Worm (Caenorhabditis elegans): ENCODE measurements around the gene cwc-15.

The cwc-15 gene

DNA sequence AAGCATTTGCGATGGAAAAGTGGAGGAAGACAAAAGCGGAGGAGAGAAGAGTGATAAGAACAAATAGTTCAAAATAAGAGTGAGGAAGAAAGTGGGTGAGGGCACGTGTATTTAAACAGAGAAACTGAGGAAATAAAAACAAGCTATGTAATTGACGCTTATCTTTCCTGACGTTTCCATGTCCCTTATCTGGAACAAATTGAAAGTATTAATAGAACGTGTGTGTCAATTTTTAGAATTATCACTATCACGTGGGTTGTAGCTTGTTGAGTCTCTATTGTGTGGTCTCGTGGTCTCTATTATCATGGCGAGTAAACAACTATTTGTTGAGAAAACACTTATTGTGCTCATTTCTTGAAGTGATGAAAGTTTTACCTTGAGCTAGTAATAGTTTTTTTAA is 22.7 kb downstream of the cwc-15 start, which contains the start of gene T10C6.15 (continued):
- TF ChIP-seq nhr-28 (tag; optimal IDR thresholded peaks at IDR 0.05): peak; percentile 80
- TF ChIP-seq mep-1 (tag; optimal IDR thresholded peaks at IDR 0.05): no peak
- TF ChIP-seq saeg-2 (GFP tag; IDR thresholded peaks at IDR 0.05): no peak
- TF ChIP-seq F26F4.8 (GFP tag; conservative IDR thresholded peaks at IDR 0.05): no peak
- TF ChIP-seq nhr-6 (tag; optimal IDR thresholded peaks at IDR 0.05): peak; percentile 20
- TF ChIP-seq tag-97 (GFP tag; IDR thresholded peaks at IDR 0.05): no peak
- no peak for TF ChIP-seq lsy-2 (tag; optimal IDR thresholded peaks at IDR 0.05)
- no peak for TF ChIP-seq dmd-8 (GFP tag; IDR thresholded peaks at IDR 0.05)
- peak; percentile 58 for TF ChIP-seq nhr-77 (tag; optimal IDR thresholded peaks at IDR 0.05)
- no peak for TF ChIP-seq D1046.2 (GFP tag; IDR thresholded peaks at IDR 0.05)
- TF ChIP-seq madf-9 (GFP tag; conservative IDR thresholded peaks at IDR 0.05): no peak
- TF ChIP-seq T20F7.1 (GFP tag; optimal IDR thresholded peaks at IDR 0.05): peak; percentile 38
- no peak for TF ChIP-seq nhr-11 (tag; optimal IDR thresholded peaks at IDR 0.05)
- TF ChIP-seq cey-2 (tag; optimal IDR thresholded peaks at IDR 0.05; ENCODE audit: borderline replicate concordance, insufficient read depth): no peak
- TF ChIP-seq daf-12 (tag; optimal IDR thresholded peaks at IDR 0.05): no peak
- no peak for TF ChIP-seq ZK337.2 (GFP tag; IDR thresholded peaks at IDR 0.05)
- TF ChIP-seq ceh-44 (GFP tag; IDR thresholded peaks at IDR 0.05): no peak
- TF ChIP-seq mxl-3 (GFP tag; optimal IDR thresholded peaks at IDR 0.05): peak; percentile 18
- TF ChIP-seq F49E8.2 (tag; optimal IDR thresholded peaks at IDR 0.05; ENCODE audit: borderline replicate concordance): no peak
- TF ChIP-seq R02D3.7 (tag; optimal IDR thresholded peaks at IDR 0.05): no peak

DNA sequence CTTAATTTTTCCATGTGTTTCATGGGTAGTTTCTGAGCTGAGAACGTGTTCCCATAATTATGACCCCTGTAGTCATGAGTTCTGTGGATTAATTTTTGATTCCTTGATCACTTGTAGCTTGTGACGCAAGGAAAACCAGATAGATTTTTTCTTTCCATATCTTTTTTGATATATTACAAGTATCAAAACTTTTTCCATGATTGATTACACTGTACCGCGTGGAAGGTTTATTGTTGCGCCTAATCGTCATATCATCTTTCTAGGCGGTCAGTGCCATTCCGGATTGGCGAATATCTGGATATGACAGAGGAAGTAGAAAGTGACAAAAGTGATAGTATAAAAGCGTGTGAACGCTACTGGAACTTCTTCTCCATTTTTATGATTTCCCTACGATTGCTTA is 23.4 kb downstream of the cwc-15 start, which contains the start of gene ZK285.2:
TSS of gene ZK285.2 (plus strand) at position 301 of the 400 bp plus-strand sequence.
- no peak for TF ChIP-seq hlh-11 (tag; optimal IDR thresholded peaks at IDR 0.05)
- no peak for TF ChIP-seq ceh-62 (tag; optimal IDR thresholded peaks at IDR 0.05)

DNA sequence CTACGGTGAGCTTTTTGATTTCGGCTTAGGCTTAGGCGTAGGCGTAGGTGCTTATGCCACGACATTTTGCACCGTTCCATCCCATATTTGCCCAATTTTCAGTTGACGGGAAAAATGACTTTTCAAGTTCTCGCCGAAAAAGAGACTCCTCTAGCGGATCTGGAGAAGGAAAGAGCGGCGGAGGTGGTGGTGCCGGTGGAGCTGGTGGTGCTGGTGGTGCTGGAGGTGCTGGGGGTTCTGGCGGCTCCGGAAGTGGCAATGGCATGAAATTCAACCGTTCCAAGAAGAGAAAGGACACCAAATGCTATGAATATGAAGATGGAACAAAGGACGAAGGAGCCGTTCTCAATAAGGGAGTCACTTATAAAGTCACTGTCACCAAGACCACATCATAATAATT is 23.9 kb downstream of the cwc-15 start:
- TF ChIP-seq set-16 (GFP tag; IDR thresholded peaks at IDR 0.05) (peak; percentile 90), F44E2.7 (GFP tag; IDR thresholded peaks at IDR 0.05) (no peak)

DNA sequence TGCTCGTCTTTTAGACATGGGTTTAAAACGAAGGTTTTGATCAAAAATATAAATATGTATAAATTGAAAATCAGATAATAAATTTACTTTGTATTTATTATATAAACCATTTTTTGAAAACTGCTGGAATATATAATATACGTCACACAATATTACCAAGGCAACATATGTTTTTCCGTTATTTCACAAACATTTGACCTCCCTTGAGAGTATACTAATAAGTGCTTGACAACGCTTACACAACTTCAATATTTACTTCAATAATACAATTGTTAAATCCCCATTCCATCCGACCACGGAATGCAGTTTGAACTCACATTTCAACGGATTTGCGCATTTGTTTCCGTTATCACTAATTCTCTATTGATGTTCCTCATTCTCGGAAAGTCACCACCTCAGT is 24.4 kb downstream of the cwc-15 start, which contains the start of gene str-198:
TSS of gene str-198 (plus strand) at position 301 of the 400 bp plus-strand sequence.
- TF ChIP-seq T26A8.4 (GFP tag; IDR thresholded peaks at IDR 0.05) (no peak), snpc-4 (tag; optimal IDR thresholded peaks at IDR 0.05) (no peak), lin-13 (GFP tag; optimal IDR thresholded peaks at IDR 0.05) (no peak), attf-4 (tag; optimal IDR thresholded peaks at IDR 0.05) (no peak), lin-29 (GFP tag; IDR thresholded peaks at IDR 0.05) (no peak), mep-1 (tag; optimal IDR thresholded peaks at IDR 0.05) (no peak), madf-9 (GFP tag; conservative IDR thresholded peaks at IDR 0.05) (no peak), R02D3.7 (tag; optimal IDR thresholded peaks at IDR 0.05) (no peak), lsy-2 (tag; optimal IDR thresholded peaks at IDR 0.05) (no peak), Y75B8A.6 (GFP tag; IDR thresholded peaks at IDR 0.05) (no peak), mxl-2 (GFP tag; conservative IDR thresholded peaks at IDR 0.05) (no peak), snpc-1.2 (GFP tag; IDR thresholded peaks at IDR 0.05) (no peak), lin-15B (tag; optimal IDR thresholded peaks at IDR 0.05) (no peak), nhr-77 (tag; optimal IDR thresholded peaks at IDR 0.05) (no peak), mes-2 (tag; optimal IDR thresholded peaks at IDR 0.05; ENCODE audit: poor library complexity, severe bottlenecking) (no peak), rbr-2 (tag; optimal IDR thresholded peaks at IDR 0.05) (no peak), cey-2 (tag; optimal IDR thresholded peaks at IDR 0.05; ENCODE audit: borderline replicate concordance, insufficient read depth) (no peak)

DNA sequence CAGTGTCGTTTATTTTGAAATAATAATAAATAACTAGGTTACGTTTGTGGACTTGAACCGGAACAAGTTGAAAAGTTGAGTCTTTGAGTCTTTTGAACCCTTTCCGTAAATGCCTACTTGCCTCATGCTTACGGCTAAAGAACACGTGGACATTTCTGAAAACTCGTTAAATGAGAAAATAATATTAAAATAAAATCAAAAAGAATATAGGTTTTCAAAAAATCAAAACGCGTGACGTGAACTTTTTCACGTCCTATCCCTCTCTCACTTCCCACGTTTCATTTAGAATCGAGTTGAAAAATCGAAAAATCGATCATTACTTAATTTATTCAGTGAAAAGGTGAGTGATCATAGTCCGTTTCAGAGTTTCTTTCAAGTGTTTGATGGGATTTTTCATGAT is 26.0 kb downstream of the cwc-15 start, which contains the start of gene best-12:
TSS of gene best-12 (plus strand) at position 301 of the 400 bp plus-strand sequence.
- no peak for TF ChIP-seq unc-39 (tag; optimal IDR thresholded peaks at IDR 0.05)
- no peak for TF ChIP-seq pqm-1 (tag; optimal IDR thresholded peaks at IDR 0.05)
- TF ChIP-seq T20F7.1 (GFP tag; optimal IDR thresholded peaks at IDR 0.05): no peak
- TF ChIP-seq skn-1 (tag; optimal IDR thresholded peaks at IDR 0.05): no peak
- TF ChIP-seq F26F4.8 (GFP tag; conservative IDR thresholded peaks at IDR 0.05): no peak
- TF ChIP-seq ztf-7 (tag; optimal IDR thresholded peaks at IDR 0.05): no peak
- TF ChIP-seq ztf-11 (tag; optimal IDR thresholded peaks at IDR 0.05): no peak
- no peak for TF ChIP-seq ces-1 (GFP tag; optimal IDR thresholded peaks at IDR 0.05)
- TF ChIP-seq zag-1 (tag; optimal IDR thresholded peaks at IDR 0.05): no peak
- no peak for TF ChIP-seq cey-2 (tag; optimal IDR thresholded peaks at IDR 0.05; ENCODE audit: borderline replicate concordance, insufficient read depth)
- TF ChIP-seq jun-1 (tag; optimal IDR thresholded peaks at IDR 0.05): no peak
- no peak for TF ChIP-seq Y105C5A.15 (GFP tag; IDR thresholded peaks at IDR 0.05)
- no peak for TF ChIP-seq duxl-1 (tag; optimal IDR thresholded peaks at IDR 0.05; ENCODE audit: poor library complexity)
- no peak for TF ChIP-seq fos-1 (tag; optimal IDR thresholded peaks at IDR 0.05)
- no peak for TF ChIP-seq F49E8.2 (tag; optimal IDR thresholded peaks at IDR 0.05; ENCODE audit: borderline replicate concordance)
